Worm (Caenorhabditis elegans): ENCODE results near the gene K09E9.3.

Gene K09E9.3

DNA sequence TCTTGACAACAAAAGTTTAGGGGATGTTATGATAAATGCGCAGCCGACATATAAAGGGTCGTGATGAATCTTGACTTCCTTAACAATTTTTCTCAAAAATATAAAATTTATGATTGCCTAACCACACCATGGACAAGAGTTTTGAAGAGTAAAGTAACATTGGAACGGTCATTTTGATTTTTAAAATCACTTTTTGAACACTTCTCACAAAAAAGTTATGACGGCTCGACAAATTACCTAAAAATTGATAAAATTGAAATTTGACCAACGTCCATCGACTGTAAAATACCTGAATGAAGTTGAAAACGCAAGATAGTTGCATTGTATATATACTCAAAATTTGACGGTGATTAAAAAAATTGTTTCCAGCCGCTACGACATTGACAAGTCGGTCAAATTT lies 15.3 kb upstream of the K09E9.3 start:
- TF ChIP-seq ets-7 (tag; optimal IDR thresholded peaks at IDR 0.05) (no peak), hnd-1 (tag; optimal IDR thresholded peaks at IDR 0.05) (no peak), hmg-4 (GFP tag; optimal IDR thresholded peaks at IDR 0.05) (no peak), tra-4 (tag; optimal IDR thresholded peaks at IDR 0.05) (no peak), flt-1 (GFP tag; IDR thresholded peaks at IDR 0.05) (no peak), tbx-37 (GFP tag; conservative IDR thresholded peaks at IDR 0.05) (no peak), ceh-36 (tag; optimal IDR thresholded peaks at IDR 0.05) (no peak), scrt-1 (GFP tag; IDR thresholded peaks at IDR 0.05) (no peak), pes-1 (GFP tag; IDR thresholded peaks at IDR 0.05) (no peak), sea-1 (GFP tag; conservative IDR thresholded peaks at IDR 0.05) (no peak), tbx-11 (GFP tag; IDR thresholded peaks at IDR 0.05) (no peak), F13C5.2 (tag; optimal IDR thresholded peaks at IDR 0.05) (no peak), ama-1 (optimal IDR thresholded peaks at IDR 0.05) (no peak), aly-1 (tag; optimal IDR thresholded peaks at IDR 0.05) (no peak), hmbx-1 (tag; optimal IDR thresholded peaks at IDR 0.05) (no peak), ceh-13 (GFP tag; optimal IDR thresholded peaks at IDR 0.05) (no peak), B0310.2 (tag; optimal IDR thresholded peaks at IDR 0.05) (no peak)

DNA sequence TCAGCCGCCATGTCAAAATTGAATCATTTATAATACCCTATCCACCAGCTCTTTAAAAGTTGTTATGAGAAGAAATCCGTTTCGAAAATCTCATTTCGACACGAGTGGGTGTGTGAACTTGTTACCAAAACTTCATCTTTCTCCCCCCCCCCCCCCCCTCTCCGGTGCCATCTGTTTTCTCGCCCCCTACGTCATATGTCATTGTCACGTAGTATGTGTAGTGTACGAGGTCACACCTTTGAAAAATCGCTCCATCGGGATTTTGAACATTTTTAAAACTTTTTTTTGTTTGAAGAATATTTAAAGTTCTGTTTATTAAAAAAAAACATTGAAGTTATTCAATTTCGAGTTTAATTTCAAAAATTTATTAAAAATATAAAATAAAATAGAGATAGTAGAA lies 14.2 kb upstream of the K09E9.3 start:
- TF ChIP-seq ama-1 (optimal IDR thresholded peaks at IDR 0.05) (no peak), ceh-13 (GFP tag; optimal IDR thresholded peaks at IDR 0.05) (no peak), ets-7 (tag; optimal IDR thresholded peaks at IDR 0.05) (no peak), hmg-4 (GFP tag; optimal IDR thresholded peaks at IDR 0.05) (no peak), scrt-1 (GFP tag; IDR thresholded peaks at IDR 0.05) (no peak), tra-4 (tag; optimal IDR thresholded peaks at IDR 0.05) (no peak), sea-1 (GFP tag; conservative IDR thresholded peaks at IDR 0.05) (no peak), ceh-36 (tag; optimal IDR thresholded peaks at IDR 0.05) (no peak), aly-1 (tag; optimal IDR thresholded peaks at IDR 0.05) (no peak), pes-1 (GFP tag; IDR thresholded peaks at IDR 0.05) (no peak), tbx-37 (GFP tag; conservative IDR thresholded peaks at IDR 0.05) (no peak), tbx-11 (GFP tag; IDR thresholded peaks at IDR 0.05) (no peak), flt-1 (GFP tag; IDR thresholded peaks at IDR 0.05) (no peak), B0310.2 (tag; optimal IDR thresholded peaks at IDR 0.05) (no peak), F13C5.2 (tag; optimal IDR thresholded peaks at IDR 0.05) (no peak), hnd-1 (tag; optimal IDR thresholded peaks at IDR 0.05) (no peak), hmbx-1 (tag; optimal IDR thresholded peaks at IDR 0.05) (no peak)

DNA sequence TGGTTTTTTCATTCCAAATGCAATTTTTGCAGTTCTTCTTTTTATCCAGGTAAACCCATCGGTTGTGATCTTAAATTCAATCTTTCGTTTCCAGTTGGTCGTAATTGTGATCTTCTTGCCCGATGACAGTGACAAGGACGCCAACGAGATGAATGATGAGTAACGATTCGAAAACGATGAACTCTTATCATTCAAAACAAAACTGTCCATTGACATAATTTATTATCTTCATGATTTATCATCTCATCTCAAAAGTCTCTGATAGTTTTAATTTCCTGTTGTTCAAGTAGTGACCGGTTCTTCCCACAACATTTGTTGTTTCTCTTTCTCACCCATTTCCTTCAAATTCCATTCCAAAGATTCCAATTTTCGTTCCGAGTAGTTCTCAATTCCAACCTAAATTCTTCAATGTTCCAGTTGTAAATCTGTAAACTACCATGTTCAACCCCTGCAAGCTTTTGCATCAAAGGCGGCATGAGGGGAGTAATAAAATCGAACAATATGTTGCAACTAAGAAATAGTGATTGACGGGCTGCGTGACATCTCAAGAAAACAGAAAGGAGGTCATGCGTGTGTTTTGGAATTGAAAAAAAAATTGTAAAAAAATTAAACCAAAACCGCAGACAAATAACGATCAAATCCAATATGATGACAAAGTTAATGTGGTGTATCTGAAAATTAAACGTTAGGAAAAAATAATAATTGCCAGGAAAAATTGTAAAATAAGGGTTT lies 12.7 kb upstream of the K09E9.3 start:
- TF ChIP-seq tbx-11 (GFP tag; IDR thresholded peaks at IDR 0.05): no peak
- TF ChIP-seq flt-1 (GFP tag; IDR thresholded peaks at IDR 0.05): no peak
- TF ChIP-seq hmg-4 (GFP tag; optimal IDR thresholded peaks at IDR 0.05): no peak
- TF ChIP-seq aly-1 (tag; optimal IDR thresholded peaks at IDR 0.05): no peak
- no peak for TF ChIP-seq ets-7 (tag; optimal IDR thresholded peaks at IDR 0.05)
- no peak for TF ChIP-seq scrt-1 (GFP tag; IDR thresholded peaks at IDR 0.05)
- TF ChIP-seq tbx-37 (GFP tag; conservative IDR thresholded peaks at IDR 0.05): no peak

DNA sequence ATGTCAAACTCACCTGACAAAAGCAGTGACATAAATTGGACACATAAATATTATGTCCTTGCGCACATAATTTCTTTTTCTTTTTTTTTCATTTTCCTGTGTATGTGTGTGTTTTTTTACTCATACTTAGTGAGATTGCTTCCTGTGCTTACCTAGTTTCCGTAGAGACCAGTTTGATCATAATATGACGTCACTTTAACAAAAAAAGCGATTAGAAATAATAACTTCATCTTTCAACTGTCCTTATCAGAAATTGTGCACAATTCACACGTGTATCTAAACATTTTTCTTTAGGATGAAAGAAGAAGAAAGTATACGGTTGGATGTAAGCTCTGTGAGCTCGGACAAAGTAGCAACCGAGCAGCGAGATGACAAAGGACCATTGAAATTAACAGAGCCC lies 8.4 kb upstream of the K09E9.3 start:
- TF ChIP-seq scrt-1 (GFP tag; IDR thresholded peaks at IDR 0.05): no peak
- TF ChIP-seq pes-1 (GFP tag; IDR thresholded peaks at IDR 0.05): no peak
- no peak for TF ChIP-seq F13C5.2 (tag; optimal IDR thresholded peaks at IDR 0.05)
- no peak for TF ChIP-seq hmg-4 (GFP tag; optimal IDR thresholded peaks at IDR 0.05)
- TF ChIP-seq ceh-36 (tag; optimal IDR thresholded peaks at IDR 0.05): no peak
- no peak for TF ChIP-seq ceh-13 (GFP tag; optimal IDR thresholded peaks at IDR 0.05)
- TF ChIP-seq hmbx-1 (tag; optimal IDR thresholded peaks at IDR 0.05): no peak
- TF ChIP-seq aly-1 (tag; optimal IDR thresholded peaks at IDR 0.05): no peak
- TF ChIP-seq tra-4 (tag; optimal IDR thresholded peaks at IDR 0.05): no peak
- TF ChIP-seq ets-7 (tag; optimal IDR thresholded peaks at IDR 0.05): no peak
- no peak for TF ChIP-seq tbx-11 (GFP tag; IDR thresholded peaks at IDR 0.05)
- no peak for TF ChIP-seq sea-1 (GFP tag; conservative IDR thresholded peaks at IDR 0.05)
- no peak for TF ChIP-seq ama-1 (optimal IDR thresholded peaks at IDR 0.05)
- TF ChIP-seq hnd-1 (tag; optimal IDR thresholded peaks at IDR 0.05): no peak
- TF ChIP-seq tbx-37 (GFP tag; conservative IDR thresholded peaks at IDR 0.05): no peak
- TF ChIP-seq flt-1 (GFP tag; IDR thresholded peaks at IDR 0.05): no peak
- no peak for TF ChIP-seq B0310.2 (tag; optimal IDR thresholded peaks at IDR 0.05)

DNA sequence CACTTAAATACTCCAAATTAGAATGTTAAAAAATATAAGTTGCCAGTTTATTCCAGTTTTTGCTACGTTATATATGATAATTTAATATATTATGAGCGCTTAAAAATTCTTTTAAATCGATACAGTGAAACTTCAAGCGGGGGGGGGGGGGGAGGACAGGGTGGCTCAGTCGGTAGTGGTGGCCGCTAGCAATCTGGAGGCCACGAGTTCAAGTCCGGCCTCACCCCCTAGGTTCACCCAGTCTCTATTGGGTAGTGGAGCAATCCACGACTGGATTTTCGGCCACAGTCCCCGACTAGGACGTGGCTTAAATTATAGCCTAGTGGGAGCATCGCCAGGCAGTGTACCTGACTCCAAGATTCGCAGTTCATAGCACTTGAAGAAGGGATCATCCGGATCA lies 7.4 kb upstream of the K09E9.3 start:
- no peak for TF ChIP-seq ets-7 (tag; optimal IDR thresholded peaks at IDR 0.05)
- TF ChIP-seq sea-1 (GFP tag; conservative IDR thresholded peaks at IDR 0.05): no peak
- no peak for TF ChIP-seq tbx-37 (GFP tag; conservative IDR thresholded peaks at IDR 0.05)
- TF ChIP-seq scrt-1 (GFP tag; IDR thresholded peaks at IDR 0.05): no peak
- no peak for TF ChIP-seq tra-4 (tag; optimal IDR thresholded peaks at IDR 0.05)
- no peak for TF ChIP-seq ceh-13 (GFP tag; optimal IDR thresholded peaks at IDR 0.05)
- TF ChIP-seq pes-1 (GFP tag; IDR thresholded peaks at IDR 0.05): no peak
- TF ChIP-seq F13C5.2 (tag; optimal IDR thresholded peaks at IDR 0.05): no peak
- TF ChIP-seq tbx-11 (GFP tag; IDR thresholded peaks at IDR 0.05): no peak
- no peak for TF ChIP-seq hnd-1 (tag; optimal IDR thresholded peaks at IDR 0.05)
- no peak for TF ChIP-seq aly-1 (tag; optimal IDR thresholded peaks at IDR 0.05)
- TF ChIP-seq hmbx-1 (tag; optimal IDR thresholded peaks at IDR 0.05): no peak
- no peak for TF ChIP-seq hmg-4 (GFP tag; optimal IDR thresholded peaks at IDR 0.05)
- no peak for TF ChIP-seq B0310.2 (tag; optimal IDR thresholded peaks at IDR 0.05)
- TF ChIP-seq ceh-36 (tag; optimal IDR thresholded peaks at IDR 0.05): no peak
- no peak for TF ChIP-seq ama-1 (optimal IDR thresholded peaks at IDR 0.05)

DNA sequence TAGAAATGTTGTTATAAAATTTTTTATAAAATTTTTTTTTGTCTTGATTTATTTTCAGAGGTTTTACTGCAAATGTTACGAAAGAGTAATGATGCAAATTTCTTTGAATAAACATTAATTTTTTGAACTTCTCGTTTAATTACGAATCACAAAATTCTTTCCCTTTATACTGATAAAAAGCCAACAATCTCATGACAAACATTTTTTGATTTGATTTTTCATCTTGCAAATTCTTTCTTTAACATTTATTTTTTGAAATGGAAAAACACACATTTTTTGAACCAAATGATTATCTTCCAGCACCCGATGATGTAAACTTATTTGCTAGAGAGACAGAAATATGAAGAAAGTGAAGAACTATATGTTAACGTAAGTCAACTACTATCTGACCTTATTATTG lies 6.6 kb upstream of the K09E9.3 start, which contains the start of gene K09E9.1:
K09E9.1 (plus strand) TSS at position 301 of the 400 bp plus-strand sequence.
- TF ChIP-seq ama-1 (optimal IDR thresholded peaks at IDR 0.05) (no peak), tra-4 (tag; optimal IDR thresholded peaks at IDR 0.05) (no peak), sea-1 (GFP tag; conservative IDR thresholded peaks at IDR 0.05) (no peak), hmbx-1 (tag; optimal IDR thresholded peaks at IDR 0.05) (no peak), hnd-1 (tag; optimal IDR thresholded peaks at IDR 0.05) (no peak), aly-1 (tag; optimal IDR thresholded peaks at IDR 0.05) (no peak), ceh-13 (GFP tag; optimal IDR thresholded peaks at IDR 0.05) (no peak), hmg-4 (GFP tag; optimal IDR thresholded peaks at IDR 0.05) (no peak), scrt-1 (GFP tag; IDR thresholded peaks at IDR 0.05) (no peak), pes-1 (GFP tag; IDR thresholded peaks at IDR 0.05) (no peak), ets-7 (tag; optimal IDR thresholded peaks at IDR 0.05) (no peak), tbx-11 (GFP tag; IDR thresholded peaks at IDR 0.05) (no peak), B0310.2 (tag; optimal IDR thresholded peaks at IDR 0.05) (no peak), flt-1 (GFP tag; IDR thresholded peaks at IDR 0.05) (no peak), tbx-37 (GFP tag; conservative IDR thresholded peaks at IDR 0.05) (no peak), ceh-36 (tag; optimal IDR thresholded peaks at IDR 0.05) (no peak), F13C5.2 (tag; optimal IDR thresholded peaks at IDR 0.05) (no peak)
